Fruit fly (Drosophila melanogaster) whole organism, embryonic: ENCODE data around the gene CG13085.

Experiments used
- Atf3 ChIP-seq: fragments of 200-800 bp; sonication (Bioruptor generic); optimal IDR thresholded peaks from 3 replicates; lab custom pipeline; 2016; ENCODE audit warnings: missing biosample characterization, missing genetic modification characterization
- Bdp1 ChIP-seq: fragments of 200-800 bp; sonication (Bioruptor generic); optimal IDR thresholded peaks from 3 replicates; lab custom pipeline; 2016; ENCODE audit warnings: missing biosample characterization, missing genetic modification characterization
- CG11085 ChIP-seq: fragments of 200-800 bp; sonication (Bioruptor generic); IDR thresholded peaks from 2 replicates; pipeline ENCODE4 v1.3.6; 2022; ENCODE audit warnings: missing biosample characterization, missing genetic modification characterization
- CG11723 ChIP-seq: fragments of 200-800 bp; sonication (Bioruptor generic); optimal IDR thresholded peaks from 2 replicates; lab custom pipeline; 2017; ENCODE audit warnings: missing biosample characterization, mild to moderate bottlenecking, missing genetic modification characterization
- CG12769 ChIP-seq: fragments of 200-800 bp; sonication (Bioruptor generic); optimal IDR thresholded peaks from 2 replicates; lab custom pipeline; 2019; ENCODE audit warnings: missing biosample characterization, mild to moderate bottlenecking, missing genetic modification characterization, moderate library complexity
- CG14710 ChIP-seq: fragments of 200-800 bp; sonication (Bioruptor generic); optimal IDR thresholded peaks from 3 replicates; lab custom pipeline; 2019; ENCODE audit warnings: missing biosample characterization, mild to moderate bottlenecking, missing genetic modification characterization, moderate library complexity
- CG16813 ChIP-seq: fragments of 200-800 bp; sonication (Bioruptor generic); IDR thresholded peaks from 3 replicates; pipeline ENCODE4 v1.3.6; 2022; ENCODE audit warnings: missing biosample characterization, missing genetic modification characterization; ENCODE audit not compliant: partially characterized antibody
- CG17328 ChIP-seq: fragments of 200-800 bp; sonication (Bioruptor generic); IDR thresholded peaks from 2 replicates; pipeline ENCODE4 v1.3.6; 2022; ENCODE audit warnings: missing biosample characterization, missing genetic modification characterization
- CG17568 ChIP-seq: fragments of 200-800 bp; sonication (Bioruptor generic); optimal IDR thresholded peaks from 2 replicates; lab custom pipeline; 2018; ENCODE audit warnings: missing biosample characterization, mild to moderate bottlenecking, missing genetic modification characterization, moderate library complexity
- CG17802 ChIP-seq: fragments of 200-800 bp; sonication (Bioruptor generic); optimal IDR thresholded peaks from 2 replicates; lab custom pipeline; 2018; ENCODE audit warnings: missing biosample characterization, mild to moderate bottlenecking, missing genetic modification characterization, moderate library complexity
- CG1792 ChIP-seq: fragments of 200-800 bp; sonication (Bioruptor generic); optimal IDR thresholded peaks from 2 replicates; lab custom pipeline; 2016; ENCODE audit warnings: missing biosample characterization, missing genetic modification characterization
- CG31441 ChIP-seq: fragments of 200-800 bp; sonication (Bioruptor generic); IDR thresholded peaks from 2 replicates; pipeline ENCODE4 v1.3.6; 2022; ENCODE audit warnings: missing biosample characterization, missing genetic modification characterization
- CG3281 ChIP-seq: fragments of 200-800 bp; sonication (Bioruptor generic); optimal IDR thresholded peaks from 3 replicates; lab custom pipeline; 2017; ENCODE audit warnings: missing biosample characterization, mild to moderate bottlenecking, missing genetic modification characterization
- CG3726 ChIP-seq: fragments of 200-800 bp; sonication (Bioruptor generic); IDR thresholded peaks from 3 replicates; pipeline ENCODE4, ENCODE4 v1.3.6; 2022; ENCODE audit warnings: missing biosample characterization, missing genetic modification characterization
- CG42726 ChIP-seq: fragments of 200-800 bp; sonication (Bioruptor generic); IDR thresholded peaks from 2 replicates; pipeline ENCODE4 v1.3.6; 2022; ENCODE audit warnings: missing biosample characterization, missing genetic modification characterization; ENCODE audit not compliant: partially characterized antibody
- CG4328 ChIP-seq: fragments of 200-800 bp; sonication (Bioruptor generic); optimal IDR thresholded peaks from 3 replicates; lab custom pipeline; 2017; ENCODE audit warnings: missing biosample characterization, missing genetic modification reagents, missing genetic modification characterization
- CG6654 ChIP-seq: fragments of 200-800 bp; sonication (Bioruptor generic); optimal IDR thresholded peaks from 2 replicates; lab custom pipeline; 2017; ENCODE audit warnings: missing biosample characterization, mild to moderate bottlenecking, missing genetic modification characterization
- CG6689 ChIP-seq: fragments of 200-800 bp; sonication (Bioruptor generic); IDR thresholded peaks from 2 replicates; pipeline ENCODE4 v1.3.6; 2022; ENCODE audit warnings: missing biosample characterization, missing genetic modification characterization
- CG9797 ChIP-seq: fragments of 200-800 bp; sonication (Bioruptor generic); optimal IDR thresholded peaks from 3 replicates; lab custom pipeline; 2018; ENCODE audit warnings: missing biosample characterization, mild to moderate bottlenecking, missing genetic modification characterization
- CG9876 ChIP-seq: fragments of 200-800 bp; sonication (Bioruptor generic); optimal IDR thresholded peaks from 2 replicates; lab custom pipeline; 2016; ENCODE audit warnings: missing biosample characterization, missing genetic modification characterization
- CrebB ChIP-seq: fragments of 200-800 bp; sonication (Bioruptor generic); optimal IDR thresholded peaks from 3 replicates; lab custom pipeline; 2018; ENCODE audit warnings: missing biosample characterization, mild to moderate bottlenecking, missing genetic modification characterization
- ERR ChIP-seq: fragments of 200-800 bp; sonication (Bioruptor generic); optimal IDR thresholded peaks from 2 replicates; lab custom pipeline; 2016; ENCODE audit warnings: missing biosample characterization, missing genetic modification characterization
- Hr78 ChIP-seq, 2 experiments: fragments of 200-800 bp in 1 of 2; fragments of >200 bp in 1 of 2; sonication (Bioruptor generic) in 1 of 2; optimal IDR thresholded peaks; 2 replicates each; lab custom pipeline; 2017 to 2019; ENCODE audit warnings: missing biosample characterization in 2 of 2, missing genetic modification characterization in 2 of 2, mild to moderate bottlenecking in 1 of 2, moderate library complexity in 1 of 2
- Jarid2 ChIP-seq: fragments of 200-800 bp; sonication (Bioruptor generic); optimal IDR thresholded peaks from 3 replicates; lab custom pipeline; 2017; ENCODE audit warnings: mild to moderate bottlenecking, missing biosample characterization, missing genetic modification reagents, missing genetic modification characterization
- Meics ChIP-seq: fragments of 200-800 bp; sonication (Bioruptor generic); optimal IDR thresholded peaks from 2 replicates; lab custom pipeline; 2017; ENCODE audit warnings: missing biosample characterization, mild to moderate bottlenecking, missing genetic modification characterization
- Mes4 ChIP-seq: fragments of 200-800 bp; sonication (Bioruptor generic); optimal IDR thresholded peaks from 2 replicates; lab custom pipeline; 2016; ENCODE audit warnings: missing biosample characterization, missing genetic modification characterization
- Neu2 ChIP-seq: fragments of 200-800 bp; sonication (Bioruptor generic); optimal IDR thresholded peaks from 3 replicates; lab custom pipeline; 2016; ENCODE audit warnings: missing biosample characterization, missing genetic modification characterization, borderline replicate concordance
- Scr ChIP-seq: fragments of 200-800 bp; sonication (Bioruptor generic); IDR thresholded peaks from 2 replicates; pipeline ENCODE4 v1.3.6; 2022; ENCODE audit warnings: missing biosample characterization, missing genetic modification characterization; ENCODE audit not compliant: partially characterized antibody
- Six4 ChIP-seq: fragments of 200-800 bp; sonication (Bioruptor generic); optimal IDR thresholded peaks from 2 replicates; lab custom pipeline; 2016; ENCODE audit warnings: missing biosample characterization, missing genetic modification characterization
- Ssrp ChIP-seq: fragments of 200-800 bp; sonication (Bioruptor generic); optimal IDR thresholded peaks from 2 replicates; lab custom pipeline; 2018; ENCODE audit warnings: missing biosample characterization, mild to moderate bottlenecking, missing genetic modification characterization, moderate library complexity
- bab2 ChIP-seq: fragments of 200-800 bp; sonication (Bioruptor generic); optimal IDR thresholded peaks from 2 replicates; lab custom pipeline; 2016; ENCODE audit warnings: missing biosample characterization, missing genetic modification characterization
- btn ChIP-seq: fragments of 200-800 bp; sonication (Bioruptor generic); optimal IDR thresholded peaks from 2 replicates; lab custom pipeline; 2016; ENCODE audit warnings: missing biosample characterization, missing genetic modification characterization
- crol ChIP-seq: fragments of 200-800 bp; sonication (Bioruptor generic); IDR thresholded peaks from 2 replicates; pipeline ENCODE4 v1.3.6; 2022; ENCODE audit warnings: missing biosample characterization, missing genetic modification characterization
- dysf ChIP-seq: fragments of 200-800 bp; sonication (Bioruptor generic); IDR thresholded peaks from 3 replicates; pipeline ENCODE4 v1.3.6; 2022; ENCODE audit warnings: missing biosample characterization, missing genetic modification characterization
- en ChIP-seq: fragments of 200-800 bp; sonication (Bioruptor generic); optimal IDR thresholded peaks from 2 replicates; lab custom pipeline; 2016; ENCODE audit warnings: missing biosample characterization, missing genetic modification characterization
- ewg ChIP-seq: fragments of 200-800 bp; sonication (Bioruptor generic); optimal IDR thresholded peaks from 3 replicates; lab custom pipeline; 2017; ENCODE audit warnings: mild to moderate bottlenecking, missing biosample characterization, missing genetic modification reagents, missing genetic modification characterization
- fd96Cb ChIP-seq: fragments of 200-800 bp; sonication (Bioruptor generic); optimal IDR thresholded peaks from 2 replicates; lab custom pipeline; 2018; ENCODE audit warnings: missing biosample characterization, mild to moderate bottlenecking, missing genetic modification characterization, moderate library complexity
- her ChIP-seq: fragments of 200-800 bp; sonication (Bioruptor generic); optimal IDR thresholded peaks from 2 replicates; lab custom pipeline; 2016; ENCODE audit warnings: missing biosample characterization, missing genetic modification characterization
- hkb ChIP-seq, 2 experiments: fragments of 200-800 bp in 1 of 2; fragments of >200 bp in 1 of 2; sonication (Bioruptor generic) in 1 of 2; IDR thresholded peaks in 1 of 2; optimal IDR thresholded peaks in 1 of 2; 2 replicates each; pipeline versions ENCODE4 v1.3.6 to Lab custom; 2017 to 2022; ENCODE audit warnings: missing biosample characterization in 1 of 2, missing genetic modification characterization in 1 of 2
- insv ChIP-seq, 2 experiments: fragments of 200-800 bp; sonication (Bioruptor generic); optimal IDR thresholded peaks; 3 replicates each; lab custom pipeline; 2016 to 2018; ENCODE audit warnings: missing biosample characterization in 2 of 2, missing genetic modification characterization in 2 of 2
- jigr1 ChIP-seq: fragments of 200-800 bp; sonication (Bioruptor generic); IDR thresholded peaks from 3 replicates; pipeline ENCODE4 v1.3.6; 2022; ENCODE audit warnings: missing biosample characterization, missing genetic modification characterization
- lilli ChIP-seq: fragments of 200-800 bp; sonication (Bioruptor generic); optimal IDR thresholded peaks from 3 replicates; lab custom pipeline; 2016; ENCODE audit warnings: missing biosample characterization, missing genetic modification characterization
- luna ChIP-seq: fragments of 200-800 bp; sonication (Bioruptor generic); optimal IDR thresholded peaks from 2 replicates; lab custom pipeline; 2016; ENCODE audit warnings: missing biosample characterization, missing genetic modification characterization
- oc ChIP-seq: fragments of 200-800 bp; sonication (Bioruptor generic); optimal IDR thresholded peaks from 2 replicates; lab custom pipeline; 2018; ENCODE audit warnings: missing biosample characterization, mild to moderate bottlenecking, missing genetic modification characterization, moderate library complexity
- onecut ChIP-seq: fragments of 200-800 bp; sonication (Bioruptor generic); IDR thresholded peaks from 2 replicates; pipeline ENCODE4 v1.3.6; 2022; ENCODE audit warnings: missing biosample characterization, missing genetic modification characterization
- sima ChIP-seq: fragments of 200-800 bp; sonication (Bioruptor generic); optimal IDR thresholded peaks from 2 replicates; lab custom pipeline; 2016; ENCODE audit warnings: missing biosample characterization, missing genetic modification characterization
- tap ChIP-seq: fragments of 200-800 bp; optimal IDR thresholded peaks from 3 replicates; lab custom pipeline; 2019; ENCODE audit warnings: missing biosample characterization, mild to moderate bottlenecking, missing genetic modification characterization, moderate library complexity

CG13085 gene

dm6 chr2L:19416602-19417497 is 7.0 kb upstream of the CG13085 start, which contains the start of gene Lectin-galC1:
Lectin-galC1 (plus strand) TSS chr2L:19417447.
- TF ChIP-seq insv (GFP tag; optimal IDR thresholded peaks at IDR 0.05; lab: Kevin White, UChicago) (peak in 1 of 2 experiments; percentile 16), CG11085 (GFP tag; lab: Robert Waterston, UW) (0 out of 2 replicates have a peak, but pooled peaks have one; percentile 41), CG12769 (tag; lab: Kevin White, UChicago) (peak; percentile 73), CG42726 (no peak), Jarid2 (GFP tag; lab: Kevin White, UChicago) (peak; percentile 54), CG4328 (peak; percentile 78), onecut (GFP tag; lab: Robert Waterston, UW) (peak; percentile 59), CG16813 (GFP tag; lab: Robert Waterston, UW) (no peak), dysf (peak; percentile 89), CG3281 (GFP tag; lab: Kevin White, UChicago) (peak; percentile 71), btn (GFP tag; lab: Kevin White, UChicago) (peak; percentile 78), Meics (GFP tag; lab: Kevin White, UChicago) (peak; percentile 76), CG6654 (GFP tag; lab: Kevin White, UChicago) (peak; percentile 53), oc (tag; lab: Kevin White, UChicago) (peak; percentile 90), CG11723 (GFP tag; lab: Kevin White, UChicago) (peak; percentile 77), crol (GFP tag; lab: Robert Waterston, UW) (no peak; the same call in 1 of the 2 replicates), CG3726 (GFP tag; lab: Robert Waterston, UW) (0 out of 3 replicates have a peak, but pooled peaks have one; percentile 81), Atf3 (GFP tag; lab: Kevin White, UChicago) (peak; percentile 85), her (GFP tag; lab: Kevin White, UChicago) (peak; percentile 88), jigr1 (GFP tag; lab: Robert Waterston, UW) (no peak), CG9797 (GFP tag; lab: Kevin White, UChicago) (no peak), Neu2 (GFP tag; lab: Kevin White, UChicago) (peak; percentile 70), CG9876 (GFP tag; lab: Kevin White, UChicago) (peak; percentile 67), bab2 (peak; percentile 86), luna (no peak), Six4 (GFP tag; lab: Kevin White, UChicago) (peak; percentile 85), sima (GFP tag; lab: Kevin White, UChicago) (peak; percentile 49), en (GFP tag; lab: Kevin White, UChicago) (peak; percentile 87), tap (peak; percentile 84), CrebB (tag; lab: Kevin White, UChicago) (peak; percentile 58), ewg (GFP tag; lab: Kevin White, UChicago) (peak; percentile 81), Ssrp (peak; percentile 87), Mes4 (GFP tag; lab: Kevin White, UChicago) (peak; percentile 87), fd96Cb (peak; percentile 84), CG17328 (GFP tag; lab: Robert Waterston, UW) (peak; percentile 91), CG1792 (peak; percentile 82), CG17802 (peak; percentile 68), CG14710 (peak; percentile 85), CG6689 (GFP tag; lab: Robert Waterston, UW) (peak; percentile 86), Scr (GFP tag; lab: Robert Waterston, UW) (no peak), Hr78 (GFP tag; optimal IDR thresholded peaks at IDR 0.05; lab: Kevin White, UChicago) (peak in 1 of 2 experiments; percentile 65), hkb (optimal IDR thresholded peaks at IDR 0.05; lab: Kevin White, UChicago) (no peak), hkb (GFP tag; IDR thresholded peaks at IDR 0.05; lab: Robert Waterston, UW) (peak; percentile 87), lilli (peak; percentile 80), CG17568 (peak; percentile 85), Bdp1 (GFP tag; lab: Kevin White, UChicago) (peak; percentile 76), CG31441 (GFP tag; lab: Robert Waterston, UW) (peak; percentile 90), ERR (peak; percentile 61)
